Worm (Caenorhabditis elegans): ENCODE measurements around the gene sago-1.

Gene sago-1

ce11 chrV:6275209-6275608, 28.4 kb upstream of the sago-1 start (continued):
- no peak for TF ChIP-seq gei-8 (GFP tag; optimal IDR thresholded peaks at IDR 0.05)
- no peak for TF ChIP-seq ztf-7 (tag; optimal IDR thresholded peaks at IDR 0.05)
- TF ChIP-seq lin-15B (tag; optimal IDR thresholded peaks at IDR 0.05): no peak
- no peak for TF ChIP-seq nhr-25 (tag; optimal IDR thresholded peaks at IDR 0.05; ENCODE audit: borderline replicate concordance, insufficient read depth)
- TF ChIP-seq spr-1 (tag; optimal IDR thresholded peaks at IDR 0.05): no peak
- TF ChIP-seq lim-7 (GFP tag; IDR thresholded peaks at IDR 0.05): no peak
- TF ChIP-seq mdt-29 (GFP tag; IDR thresholded peaks at IDR 0.05): no peak
- TF ChIP-seq nhr-28 (tag; optimal IDR thresholded peaks at IDR 0.05): peak; percentile 91
- TF ChIP-seq lir-3 (tag; optimal IDR thresholded peaks at IDR 0.05): no peak
- TF ChIP-seq unc-62 (GFP tag; optimal IDR thresholded peaks at IDR 0.05 in 1 of 2): peak in 1 of 2 experiments; percentile 94
- TF ChIP-seq unc-62 (tag; optimal IDR thresholded peaks at IDR 0.05): no peak
- TF ChIP-seq ceh-28 (tag; optimal IDR thresholded peaks at IDR 0.05): no peak
- TF ChIP-seq aha-1 (tag): peak; percentile 13
- peak; percentile 75 for TF ChIP-seq nhr-48 (tag; optimal IDR thresholded peaks at IDR 0.05)
- no peak for TF ChIP-seq ceh-82 (tag; optimal IDR thresholded peaks at IDR 0.05)
- TF ChIP-seq lin-39 (tag; optimal IDR thresholded peaks at IDR 0.05): no peak
- TF ChIP-seq dpl-1 (GFP tag; optimal IDR thresholded peaks at IDR 0.05): no peak
- TF ChIP-seq mxl-3 (GFP tag; optimal IDR thresholded peaks at IDR 0.05): no peak
- TF ChIP-seq F44E2.7 (GFP tag; IDR thresholded peaks at IDR 0.05): no peak
- no peak for TF ChIP-seq nhr-111 (GFP tag; optimal IDR thresholded peaks at IDR 0.05)
- TF ChIP-seq ZK337.2 (GFP tag; IDR thresholded peaks at IDR 0.05): no peak
- no peak for TF ChIP-seq madf-5 (GFP tag; IDR thresholded peaks at IDR 0.05)
- no peak for TF ChIP-seq zfp-2 (tag; optimal IDR thresholded peaks at IDR 0.05)
- peak; percentile 85 for TF ChIP-seq php-3 (GFP tag; IDR thresholded peaks at IDR 0.05)
- TF ChIP-seq zip-2 (tag; optimal IDR thresholded peaks at IDR 0.05): no peak
- TF ChIP-seq F10B5.3 (tag; optimal IDR thresholded peaks at IDR 0.05): no peak
- no peak for TF ChIP-seq F26F4.8 (GFP tag; conservative IDR thresholded peaks at IDR 0.05)
- peak; percentile 89 for TF ChIP-seq dve-1 (tag; optimal IDR thresholded peaks at IDR 0.05; ENCODE audit: insufficient read depth)
- peak; percentile 68; the same call in 1 of the 2 replicates for TF ChIP-seq saeg-2 (GFP tag; IDR thresholded peaks at IDR 0.05)
- no peak for TF ChIP-seq fkh-10 (GFP tag; optimal IDR thresholded peaks at IDR 0.05)
- TF ChIP-seq mep-1 (tag; optimal IDR thresholded peaks at IDR 0.05): peak; percentile 8
- TF ChIP-seq ctbp-1 (GFP tag; IDR thresholded peaks at IDR 0.05): no peak
- TF ChIP-seq ces-1 (GFP tag; optimal IDR thresholded peaks at IDR 0.05): no peak
- no peak for TF ChIP-seq zag-1 (tag; optimal IDR thresholded peaks at IDR 0.05)
- no peak for TF ChIP-seq daf-12 (tag; optimal IDR thresholded peaks at IDR 0.05)
- peak; percentile 70 for TF ChIP-seq hlh-30 (tag; optimal IDR thresholded peaks at IDR 0.05; ENCODE audit: insufficient read depth)
- no peak for TF ChIP-seq skn-1 (tag; optimal IDR thresholded peaks at IDR 0.05)
- no peak for TF ChIP-seq ceh-62 (tag; optimal IDR thresholded peaks at IDR 0.05)
- TF ChIP-seq ZK546.5 (tag; optimal IDR thresholded peaks at IDR 0.05): no peak
- no peak for TF ChIP-seq nhr-6 (tag; optimal IDR thresholded peaks at IDR 0.05)
- TF ChIP-seq T26A8.4 (GFP tag; IDR thresholded peaks at IDR 0.05): no peak
- TF ChIP-seq pqm-1 (tag; optimal IDR thresholded peaks at IDR 0.05): peak; percentile 93
- TF ChIP-seq unc-130 (GFP tag; optimal IDR thresholded peaks at IDR 0.05): no peak
- no peak for TF ChIP-seq nhr-10 (tag; optimal IDR thresholded peaks at IDR 0.05)
- TF ChIP-seq Y5F2A.4 (GFP tag; optimal IDR thresholded peaks at IDR 0.05): no peak
- no peak for TF ChIP-seq nhr-76 (tag; optimal IDR thresholded peaks at IDR 0.05)
- TF ChIP-seq attf-4 (tag; optimal IDR thresholded peaks at IDR 0.05): no peak
- no peak for TF ChIP-seq aly-2 (tag; optimal IDR thresholded peaks at IDR 0.05)
- TF ChIP-seq arid-1 (GFP tag; conservative IDR thresholded peaks at IDR 0.05): no peak
- TF ChIP-seq dmd-8 (GFP tag; IDR thresholded peaks at IDR 0.05): no peak
- no peak for TF ChIP-seq nhr-11 (tag; optimal IDR thresholded peaks at IDR 0.05)
- no peak for TF ChIP-seq lin-38 (GFP tag; IDR thresholded peaks at IDR 0.05)
- TF ChIP-seq lsy-2 (tag; optimal IDR thresholded peaks at IDR 0.05): peak in 1 of 2 experiments; percentile 56
- no peak for TF ChIP-seq set-16 (GFP tag; IDR thresholded peaks at IDR 0.05)

Data from whole organism, L4 larva.